Fruit fly (Drosophila melanogaster): Measurements from ENCODE around the gene Pdh.

Pdh gene

dm6 chr3L:16362119-16362653 lies 8.1 kb upstream of the Pdh start, which contains the start of gene Cpr72Ea:
Gene Cpr72Ea, plus strand, starts transcription at chr3L:16362603.
- no peak for TF ChIP-seq pan (optimal IDR thresholded peaks at IDR 0.05)
- TF ChIP-seq Vsx2 (GFP tag; optimal IDR thresholded peaks at IDR 0.05; ENCODE audit: partially characterized antibody): no peak
- no peak for TF ChIP-seq CrebA (GFP tag; optimal IDR thresholded peaks at IDR 0.05; ENCODE audit: borderline replicate concordance)
- TF ChIP-seq OdsH (GFP tag; optimal IDR thresholded peaks at IDR 0.05): no peak
- no peak for TF ChIP-seq GATAd (GFP tag; optimal IDR thresholded peaks at IDR 0.05)
- no peak for TF ChIP-seq br (GFP tag; optimal IDR thresholded peaks at IDR 0.05)
- TF ChIP-seq Hr83 (GFP tag; optimal IDR thresholded peaks at IDR 0.05; ENCODE audit: poor library complexity, severe bottlenecking): no peak
- no peak for TF ChIP-seq Dif (GFP tag; optimal IDR thresholded peaks at IDR 0.05; ENCODE audit: partially characterized antibody)
- TF ChIP-seq rgr (GFP tag; optimal IDR thresholded peaks at IDR 0.05): no peak
- TF ChIP-seq Jra (GFP tag; optimal IDR thresholded peaks at IDR 0.05): no peak
- no peak for TF ChIP-seq h (GFP tag; optimal IDR thresholded peaks at IDR 0.05)
- no peak for TF ChIP-seq dl (GFP tag; optimal IDR thresholded peaks at IDR 0.05; ENCODE audit: insufficient read depth in 1 of 2, partially characterized antibody in 2 of 2)
- no peak for TF ChIP-seq dsf (GFP tag; optimal IDR thresholded peaks at IDR 0.05; ENCODE audit: borderline replicate concordance)
- no peak for TF ChIP-seq psq (GFP tag; optimal IDR thresholded peaks at IDR 0.05)
- TF ChIP-seq brk (GFP tag; optimal IDR thresholded peaks at IDR 0.05): no peak
- TF ChIP-seq fru (GFP tag; optimal IDR thresholded peaks at IDR 0.05): no peak
- TF ChIP-seq Dfd (GFP tag; optimal IDR thresholded peaks at IDR 0.05): no peak
- TF ChIP-seq CG32264 (GFP tag; optimal IDR thresholded peaks at IDR 0.05): no peak

- peak; percentile 73 for TF ChIP-seq fru (GFP tag; optimal IDR thresholded peaks at IDR 0.05)
- TF ChIP-seq woc (GFP tag; optimal IDR thresholded peaks at IDR 0.05): peak; percentile 35
- peak; percentile 78 for TF ChIP-seq Sp1 (GFP tag; optimal IDR thresholded peaks at IDR 0.05)
- TF ChIP-seq sage (GFP tag; optimal IDR thresholded peaks at IDR 0.05): no peak
- no peak for TF ChIP-seq N (GFP tag; optimal IDR thresholded peaks at IDR 0.05)
- peak; percentile 15 for TF ChIP-seq CG9705 (GFP tag; optimal IDR thresholded peaks at IDR 0.05)
- peak; percentile 59 for TF ChIP-seq OdsH (GFP tag; optimal IDR thresholded peaks at IDR 0.05)
- no peak for TF ChIP-seq dl (GFP tag; optimal IDR thresholded peaks at IDR 0.05; ENCODE audit: insufficient read depth in 1 of 2, partially characterized antibody in 2 of 2)
- peak; percentile 53 for TF ChIP-seq psq (GFP tag; optimal IDR thresholded peaks at IDR 0.05)
- TF ChIP-seq Myc (optimal IDR thresholded peaks at IDR 0.05): no peak
- peak in 1 of 2 experiments; percentile 61 for TF ChIP-seq foxo (GFP tag; optimal IDR thresholded peaks at IDR 0.05)
- no peak for TF ChIP-seq Mio (GFP tag; optimal IDR thresholded peaks at IDR 0.05)
- peak; percentile 57 for TF ChIP-seq ey (GFP tag; optimal IDR thresholded peaks at IDR 0.05)
- peak; percentile 56 for TF ChIP-seq rgr (GFP tag; optimal IDR thresholded peaks at IDR 0.05)
- peak; percentile 69 for TF ChIP-seq h (GFP tag; optimal IDR thresholded peaks at IDR 0.05)
- peak; percentile 74 for TF ChIP-seq HLH106 (tag; optimal IDR thresholded peaks at IDR 0.05)
- no peak for TF ChIP-seq jim (GFP tag; optimal IDR thresholded peaks at IDR 0.05)
- TF ChIP-seq dsf (GFP tag; optimal IDR thresholded peaks at IDR 0.05; ENCODE audit: borderline replicate concordance): no peak
- peak; percentile 25 for TF ChIP-seq dmrt93B (GFP tag; optimal IDR thresholded peaks at IDR 0.05)
- peak; percentile 51 for TF ChIP-seq br (GFP tag; optimal IDR thresholded peaks at IDR 0.05)
- TF ChIP-seq sv (GFP tag; optimal IDR thresholded peaks at IDR 0.05): no peak
- TF ChIP-seq Vsx2 (GFP tag; optimal IDR thresholded peaks at IDR 0.05; ENCODE audit: partially characterized antibody): no peak
Observed at dm6 chr3L:16361200-16361815, 7.2 kb upstream of the Pdh start.

- TF ChIP-seq rgr (GFP tag; optimal IDR thresholded peaks at IDR 0.05): peak; percentile 16
- peak; percentile 1 for TF ChIP-seq Hr83 (GFP tag; optimal IDR thresholded peaks at IDR 0.05; ENCODE audit: poor library complexity, severe bottlenecking)
- TF ChIP-seq brk (GFP tag; optimal IDR thresholded peaks at IDR 0.05): peak; percentile 1
- no peak for TF ChIP-seq usp (GFP tag; optimal IDR thresholded peaks at IDR 0.05)
- no peak for TF ChIP-seq N (GFP tag; optimal IDR thresholded peaks at IDR 0.05)
Observed at dm6 chr3L:16359795-16360194, 5.7 kb upstream of the Pdh start.

- no peak for TF ChIP-seq brk (GFP tag; optimal IDR thresholded peaks at IDR 0.05)
- no peak for TF ChIP-seq dmrt93B (GFP tag; optimal IDR thresholded peaks at IDR 0.05)
- TF ChIP-seq sv (GFP tag; optimal IDR thresholded peaks at IDR 0.05): no peak
- TF ChIP-seq HLH106 (tag; optimal IDR thresholded peaks at IDR 0.05): no peak
- TF ChIP-seq dl (GFP tag; optimal IDR thresholded peaks at IDR 0.05; ENCODE audit: insufficient read depth in 1 of 2, partially characterized antibody in 2 of 2): no peak
- TF ChIP-seq Vsx2 (GFP tag; optimal IDR thresholded peaks at IDR 0.05; ENCODE audit: partially characterized antibody): no peak
- no peak for TF ChIP-seq Rel (GFP tag; optimal IDR thresholded peaks at IDR 0.05)
- TF ChIP-seq Rel (tag; optimal IDR thresholded peaks at IDR 0.05): no peak
- no peak for TF ChIP-seq CrebA (GFP tag; optimal IDR thresholded peaks at IDR 0.05; ENCODE audit: borderline replicate concordance)
- no peak for TF ChIP-seq Dif (GFP tag; optimal IDR thresholded peaks at IDR 0.05; ENCODE audit: partially characterized antibody)
- TF ChIP-seq usp (GFP tag; optimal IDR thresholded peaks at IDR 0.05): no peak
- TF ChIP-seq dsf (GFP tag; optimal IDR thresholded peaks at IDR 0.05; ENCODE audit: borderline replicate concordance): no peak
- TF ChIP-seq psq (GFP tag; optimal IDR thresholded peaks at IDR 0.05): no peak
- no peak for TF ChIP-seq lola (GFP tag; optimal IDR thresholded peaks at IDR 0.05)
- no peak for TF ChIP-seq CG32264 (GFP tag; optimal IDR thresholded peaks at IDR 0.05)
- TF ChIP-seq woc (GFP tag; optimal IDR thresholded peaks at IDR 0.05): no peak
- no peak for TF ChIP-seq pan (optimal IDR thresholded peaks at IDR 0.05)
Observed at dm6 chr3L:16359219-16359748, 5.2 kb upstream of the Pdh start, which contains the start of gene ringer. Gene ringer, minus strand, starts transcription at chr3L:16359428.

Data from whole organism, wandering third instar larva.